Fruit fly (Drosophila melanogaster) whole organism, embryonic: ENCODE results near the gene capu.

Experiments used
- Bdp1 ChIP-seq: fragments of 200-800 bp; sonication (Bioruptor generic); optimal IDR thresholded peaks from 3 replicates; lab custom pipeline; 2016; ENCODE audit warnings: missing biosample characterization, missing genetic modification characterization
- Bteb2 ChIP-seq: fragments of 200-800 bp; sonication (Bioruptor generic); optimal IDR thresholded peaks from 2 replicates; lab custom pipeline; 2016; ENCODE audit warnings: missing biosample characterization, missing genetic modification characterization
- CG10543 ChIP-seq: fragments of 200-800 bp; sonication (Bioruptor generic); optimal IDR thresholded peaks from 3 replicates; lab custom pipeline; 2017; ENCODE audit warnings: missing biosample characterization, mild to moderate bottlenecking, missing genetic modification characterization, moderate library complexity
- CG13894 ChIP-seq: fragments of 200-800 bp; sonication (Bioruptor generic); optimal IDR thresholded peaks from 3 replicates; lab custom pipeline; 2018; ENCODE audit warnings: missing biosample characterization, mild to moderate bottlenecking, missing genetic modification characterization, moderate library complexity
- CG1529 ChIP-seq: fragments of 200-800 bp; sonication (Bioruptor generic); optimal IDR thresholded peaks from 3 replicates; lab custom pipeline; 2018; ENCODE audit warnings: missing biosample characterization, missing genetic modification characterization
- CG17359 ChIP-seq: fragments of 200-800 bp; sonication (Bioruptor generic); optimal IDR thresholded peaks from 3 replicates; lab custom pipeline; 2018; ENCODE audit warnings: missing biosample characterization, mild to moderate bottlenecking, missing genetic modification characterization, moderate library complexity
- CG17612 ChIP-seq: fragments of 200-800 bp; sonication (Bioruptor generic); IDR thresholded peaks from 2 replicates; pipeline ENCODE4 v1.3.6; 2022; ENCODE audit warnings: missing biosample characterization, missing genetic modification characterization
- CG18011 ChIP-seq: fragments of 200-800 bp; sonication (Bioruptor generic); optimal IDR thresholded peaks from 2 replicates; lab custom pipeline; 2017; ENCODE audit warnings: missing biosample characterization, missing genetic modification characterization, mild to moderate bottlenecking, moderate library complexity, missing genotype
- CG18599 ChIP-seq: fragments of 200-800 bp; sonication (Bioruptor generic); optimal IDR thresholded peaks from 3 replicates; lab custom pipeline; 2017; ENCODE audit warnings: missing biosample characterization, missing genetic modification characterization, mild to moderate bottlenecking, moderate library complexity, missing genetic modification reagents
- CG2875 ChIP-seq: fragments of 200-800 bp; sonication (Bioruptor generic); optimal IDR thresholded peaks from 2 replicates; lab custom pipeline; 2017; ENCODE audit warnings: missing biosample characterization, mild to moderate bottlenecking, missing genetic modification characterization, missing genetic modification reagents
- CG31365 ChIP-seq: fragments of 200-800 bp; sonication (Bioruptor generic); optimal IDR thresholded peaks from 2 replicates; lab custom pipeline; 2018; ENCODE audit warnings: missing biosample characterization, mild to moderate bottlenecking, missing genetic modification characterization
- CG32532 ChIP-seq: fragments of 200-800 bp; sonication (Bioruptor generic); IDR thresholded peaks from 2 replicates; pipeline ENCODE4 v1.3.6; 2022; ENCODE audit warnings: missing biosample characterization, missing genetic modification characterization
- CG34422 ChIP-seq: fragments of 200-800 bp; sonication (Bioruptor generic); IDR thresholded peaks from 3 replicates; pipeline ENCODE4 v1.3.6; 2022; ENCODE audit warnings: missing biosample characterization, missing genetic modification characterization
- CG4360 ChIP-seq: fragments of 200-800 bp; sonication (Bioruptor generic); IDR thresholded peaks from 2 replicates; pipeline ENCODE4 v1.3.6; 2022; ENCODE audit warnings: missing biosample characterization, missing genetic modification characterization
- CG4617 ChIP-seq: fragments of 200-800 bp; sonication (Bioruptor generic); optimal IDR thresholded peaks from 3 replicates; lab custom pipeline; 2016; ENCODE audit warnings: missing biosample characterization, missing genetic modification characterization, borderline replicate concordance
- CG5180 ChIP-seq: fragments of 200-800 bp; sonication (Bioruptor generic); optimal IDR thresholded peaks from 3 replicates; lab custom pipeline; 2017; ENCODE audit warnings: missing biosample characterization, missing genetic modification characterization, mild to moderate bottlenecking, moderate library complexity, missing genetic modification reagents
- CG7357 ChIP-seq: fragments of 200-800 bp; sonication (Bioruptor generic); IDR thresholded peaks from 3 replicates; pipeline ENCODE4 v1.3.6; 2022; ENCODE audit warnings: missing biosample characterization, missing genetic modification characterization
- CG7745 ChIP-seq: fragments of 200-800 bp; sonication (Bioruptor generic); optimal IDR thresholded peaks from 2 replicates; lab custom pipeline; 2018; ENCODE audit warnings: missing biosample characterization, mild to moderate bottlenecking, missing genetic modification characterization, moderate library complexity
- CG7928 ChIP-seq: fragments of 200-800 bp; sonication (Bioruptor generic); optimal IDR thresholded peaks from 2 replicates; lab custom pipeline; 2017; ENCODE audit warnings: missing biosample characterization, mild to moderate bottlenecking, missing genetic modification characterization
- CG9437 ChIP-seq: fragments of 200-800 bp; sonication (Bioruptor generic); optimal IDR thresholded peaks from 2 replicates; lab custom pipeline; 2018; ENCODE audit warnings: missing biosample characterization, mild to moderate bottlenecking, missing genetic modification characterization
- Deaf1 ChIP-seq: fragments of 200-800 bp; optimal IDR thresholded peaks from 3 replicates; lab custom pipeline; 2019; ENCODE audit warnings: missing biosample characterization, mild to moderate bottlenecking, missing genetic modification characterization, moderate library complexity
- Doc2 ChIP-seq: fragments of 200-800 bp; sonication (Bioruptor generic); IDR thresholded peaks from 2 replicates; pipeline ENCODE4 v1.3.6; 2022; ENCODE audit warnings: missing biosample characterization, missing genetic modification characterization
- HLH4C ChIP-seq: fragments of 200-800 bp; sonication (Bioruptor generic); IDR thresholded peaks from 3 replicates; pipeline ENCODE4 v1.3.6; 2022; ENCODE audit warnings: missing biosample characterization, missing genetic modification characterization; ENCODE audit not compliant: partially characterized antibody
- Hey ChIP-seq: fragments of 200-800 bp; sonication (Bioruptor generic); optimal IDR thresholded peaks from 3 replicates; lab custom pipeline; 2018; ENCODE audit warnings: missing biosample characterization, mild to moderate bottlenecking, missing genetic modification characterization
- Hmx ChIP-seq: fragments of 200-800 bp; sonication (Bioruptor generic); optimal IDR thresholded peaks from 2 replicates; lab custom pipeline; 2016; ENCODE audit warnings: missing biosample characterization, missing genetic modification characterization
- Jarid2 ChIP-seq: fragments of 200-800 bp; sonication (Bioruptor generic); optimal IDR thresholded peaks from 3 replicates; lab custom pipeline; 2017; ENCODE audit warnings: mild to moderate bottlenecking, missing biosample characterization, missing genetic modification reagents, missing genetic modification characterization
- NFAT ChIP-seq: fragments of 200-800 bp; sonication (Bioruptor generic); IDR thresholded peaks from 2 replicates; pipeline ENCODE4 v1.3.6; 2022; ENCODE audit warnings: missing biosample characterization, missing genetic modification characterization
- Ravus ChIP-seq: fragments of 200-800 bp; sonication (Bioruptor generic); IDR thresholded peaks from 2 replicates; pipeline ENCODE4 v1.3.6; 2022; ENCODE audit warnings: missing biosample characterization, missing genetic modification characterization
- Sin3A ChIP-seq: fragments of >200 bp; optimal IDR thresholded peaks from 2 replicates; lab custom pipeline; 2018
- Spps ChIP-seq: fragments of 200-800 bp; sonication (Bioruptor generic); optimal IDR thresholded peaks from 2 replicates; lab custom pipeline; 2018; ENCODE audit warnings: missing biosample characterization, mild to moderate bottlenecking, missing genetic modification characterization
- crp ChIP-seq, 2 experiments: fragments of 200-800 bp; sonication (Bioruptor generic); optimal IDR thresholded peaks; 2 replicates in 1 of 2; 3 replicates in 1 of 2; lab custom pipeline; 2017; ENCODE audit warnings: missing biosample characterization in 2 of 2, missing genetic modification characterization in 2 of 2, mild to moderate bottlenecking in 1 of 2, moderate library complexity in 1 of 2
- dan ChIP-seq: fragments of 200-800 bp; sonication (Bioruptor generic); IDR thresholded peaks from 2 replicates; pipeline ENCODE4 v1.3.6; 2022; ENCODE audit warnings: missing biosample characterization, missing genetic modification characterization
- emc ChIP-seq: fragments of 200-800 bp; sonication (Bioruptor generic); optimal IDR thresholded peaks from 2 replicates; lab custom pipeline; 2016; ENCODE audit warnings: missing biosample characterization, missing genetic modification characterization
- en ChIP-seq: fragments of 200-800 bp; sonication (Bioruptor generic); optimal IDR thresholded peaks from 2 replicates; lab custom pipeline; 2016; ENCODE audit warnings: missing biosample characterization, missing genetic modification characterization
- fd102C ChIP-seq: fragments of 200-800 bp; sonication (Bioruptor generic); optimal IDR thresholded peaks from 2 replicates; lab custom pipeline; 2018; ENCODE audit warnings: missing biosample characterization, mild to moderate bottlenecking, missing genetic modification characterization, moderate library complexity
- gfzf ChIP-seq: fragments of 200-800 bp; sonication (Bioruptor generic); optimal IDR thresholded peaks from 2 replicates; lab custom pipeline; 2016; ENCODE audit warnings: missing biosample characterization, mild to moderate bottlenecking, missing genetic modification characterization, moderate library complexity
- gsb-n ChIP-seq: fragments of 200-800 bp; sonication (Bioruptor generic); optimal IDR thresholded peaks from 3 replicates; lab custom pipeline; 2018; ENCODE audit warnings: missing biosample characterization, mild to moderate bottlenecking, missing genetic modification characterization
- jumu ChIP-seq: fragments of 200-800 bp; sonication (Bioruptor generic); optimal IDR thresholded peaks from 3 replicates; lab custom pipeline; 2016; ENCODE audit warnings: missing biosample characterization, missing genetic modification characterization
- lilli ChIP-seq: fragments of 200-800 bp; sonication (Bioruptor generic); optimal IDR thresholded peaks from 3 replicates; lab custom pipeline; 2016; ENCODE audit warnings: missing biosample characterization, missing genetic modification characterization
- pnt ChIP-seq: fragments of 200-800 bp; sonication (Bioruptor generic); optimal IDR thresholded peaks from 3 replicates; lab custom pipeline; 2016; ENCODE audit warnings: missing biosample characterization, missing genetic modification characterization
- pum ChIP-seq: fragments of 200-800 bp; sonication (Bioruptor generic); optimal IDR thresholded peaks from 2 replicates; lab custom pipeline; 2016; ENCODE audit warnings: missing biosample characterization, missing genetic modification characterization
- run ChIP-seq: fragments of 200-800 bp; sonication (Bioruptor generic); optimal IDR thresholded peaks from 3 replicates; lab custom pipeline; 2018; ENCODE audit warnings: missing biosample characterization, mild to moderate bottlenecking, missing genetic modification characterization
- schlank ChIP-seq: fragments of 200-800 bp; sonication (Bioruptor generic); optimal IDR thresholded peaks from 2 replicates; lab custom pipeline; 2018; ENCODE audit warnings: missing biosample characterization, mild to moderate bottlenecking, missing genetic modification characterization
- slou ChIP-seq: fragments of 200-800 bp; sonication (Bioruptor generic); optimal IDR thresholded peaks from 3 replicates; lab custom pipeline; 2016; ENCODE audit warnings: missing biosample characterization, missing genetic modification characterization
- sna ChIP-seq: fragments of 200-800 bp; sonication (Bioruptor generic); IDR thresholded peaks from 2 replicates; pipeline ENCODE4 v1.3.6; 2022; ENCODE audit warnings: missing biosample characterization, missing genetic modification characterization; ENCODE audit not compliant: partially characterized antibody
- sr ChIP-seq: fragments of 200-800 bp; sonication (Bioruptor generic); IDR thresholded peaks from 3 replicates; pipeline ENCODE4 v1.3.6; 2022; ENCODE audit warnings: missing biosample characterization, missing genetic modification characterization
- tap ChIP-seq: fragments of 200-800 bp; optimal IDR thresholded peaks from 3 replicates; lab custom pipeline; 2019; ENCODE audit warnings: missing biosample characterization, mild to moderate bottlenecking, missing genetic modification characterization, moderate library complexity
- unpg ChIP-seq: fragments of 200-800 bp; sonication (Bioruptor generic); optimal IDR thresholded peaks from 3 replicates; lab custom pipeline; 2018; ENCODE audit warnings: missing biosample characterization, mild to moderate bottlenecking, missing genetic modification characterization, moderate library complexity
- usp ChIP-seq: fragments of >200 bp; optimal IDR thresholded peaks from 2 replicates; lab custom pipeline; 2017; ENCODE audit warnings: missing biosample characterization, missing genetic modification characterization
- vfl ChIP-seq: fragments of 200-800 bp; sonication (Bioruptor generic); optimal IDR thresholded peaks from 2 replicates; lab custom pipeline; 2016; ENCODE audit warnings: missing biosample characterization, missing genetic modification characterization
- wdn ChIP-seq: fragments of 200-800 bp; sonication (Bioruptor generic); IDR thresholded peaks from 2 replicates; pipeline ENCODE4 v1.3.6; 2022; ENCODE audit warnings: missing biosample characterization, missing genetic modification characterization
- zfh1 ChIP-seq: fragments of 200-800 bp; sonication (Bioruptor generic); IDR thresholded peaks from 3 replicates; pipeline ENCODE4 v1.3.6; 2022; ENCODE audit warnings: missing biosample characterization, missing genetic modification characterization

The capu gene

dm6 chr2L:3896834-3897143 is 5.9 kb downstream of the capu start (continued):
- TF ChIP-seq NFAT (GFP tag; lab: Robert Waterston, UW) = no peak; the same call in 1 of the 2 replicates
- no peak for TF ChIP-seq schlank (tag; lab: Kevin White, UChicago)
- TF ChIP-seq CG4360 (GFP tag; lab: Robert Waterston, UW) = no peak
- TF ChIP-seq CG7745 (tag; lab: Kevin White, UChicago) = no peak
- peak; percentile 64; the same call in 2 of the 3 replicates for TF ChIP-seq CG7357
- peak; percentile 14 for TF ChIP-seq CG9437
- no peak for TF ChIP-seq crp (GFP tag; optimal IDR thresholded peaks at IDR 0.05; lab: Kevin White, UChicago)
- TF ChIP-seq slou (GFP tag; lab: Kevin White, UChicago) = peak; percentile 62
- peak; percentile 35; the same call in 1 of the 2 replicates for TF ChIP-seq Ravus (GFP tag; lab: Robert Waterston, UW)
- peak; percentile 65 for TF ChIP-seq wdn (GFP tag; lab: Robert Waterston, UW)
- no peak for TF ChIP-seq sna (GFP tag; lab: Robert Waterston, UW)
- TF ChIP-seq Jarid2 (GFP tag; lab: Kevin White, UChicago) = no peak
- no peak for TF ChIP-seq Hey
- no peak for TF ChIP-seq Spps (tag; lab: Kevin White, UChicago)
- no peak for TF ChIP-seq emc (GFP tag; lab: Kevin White, UChicago)
- TF ChIP-seq CG18011 (GFP tag; lab: Kevin White, UChicago) = peak; percentile 37
- no peak for TF ChIP-seq vfl (GFP tag; lab: Kevin White, UChicago)
- TF ChIP-seq Deaf1 (tag; lab: Kevin White, UChicago) = no peak
- peak; percentile 79 for TF ChIP-seq unpg
- TF ChIP-seq pum (GFP tag; lab: Kevin White, UChicago) = no peak
- no peak for TF ChIP-seq fd102C (GFP tag; lab: Kevin White, UChicago)
- TF ChIP-seq gsb-n (tag; lab: Kevin White, UChicago) = peak; percentile 20
- no peak for TF ChIP-seq Sin3A (lab: Kevin White, UChicago)
- TF ChIP-seq CG7928 (GFP tag; lab: Kevin White, UChicago) = peak; percentile 20
- no peak for TF ChIP-seq usp (GFP tag; lab: Kevin White, UChicago)
- TF ChIP-seq pnt (GFP tag; lab: Kevin White, UChicago) = peak; percentile 6
- no peak for TF ChIP-seq dan (GFP tag; lab: Robert Waterston, UW)
- no peak for TF ChIP-seq jumu (GFP tag; lab: Kevin White, UChicago)
- TF ChIP-seq HLH4C (GFP tag; lab: Robert Waterston, UW) = no peak
- peak; percentile 6 for TF ChIP-seq CG5180 (GFP tag; lab: Kevin White, UChicago)
- peak; percentile 82 for TF ChIP-seq CG18599
- no peak for TF ChIP-seq CG17359 (tag; lab: Kevin White, UChicago)
- peak; percentile 87 for TF ChIP-seq CG32532 (GFP tag; lab: Robert Waterston, UW)
- TF ChIP-seq CG1529 = peak; percentile 6
- TF ChIP-seq CG31365 (tag; lab: Kevin White, UChicago) = no peak
- TF ChIP-seq CG13894 (tag; lab: Kevin White, UChicago) = no peak
- TF ChIP-seq Bteb2 = peak; percentile 42
- TF ChIP-seq Bdp1 (GFP tag; lab: Kevin White, UChicago) = no peak
- peak; percentile 18 for TF ChIP-seq tap
- TF ChIP-seq CG17612 (GFP tag; lab: Robert Waterston, UW) = no peak
- no peak for TF ChIP-seq gfzf (GFP tag; lab: Kevin White, UChicago)
- TF ChIP-seq CG34422 = peak; percentile 63; the same call in 1 of the 3 replicates
- TF ChIP-seq CG10543 (GFP tag; lab: Kevin White, UChicago) = no peak
- TF ChIP-seq en (GFP tag; lab: Kevin White, UChicago) = no peak
- TF ChIP-seq run (tag; lab: Kevin White, UChicago) = no peak
- TF ChIP-seq zfh1 = peak; percentile 56; the same call in 2 of the 3 replicates
- TF ChIP-seq sr (GFP tag; lab: Robert Waterston, UW) = no peak
- no peak for TF ChIP-seq CG4617
- no peak for TF ChIP-seq Doc2 (GFP tag; lab: Robert Waterston, UW)
- TF ChIP-seq CG2875 (GFP tag; lab: Kevin White, UChicago) = no peak
- peak; percentile 59 for TF ChIP-seq lilli (GFP tag; lab: Kevin White, UChicago)
- TF ChIP-seq Hmx = no peak
